Worm (Caenorhabditis elegans) whole organism, L2 larva: ENCODE measurements around the gene T23B5.4.

Experiments
- ZK546.5 ChIP-seq: sonication (generic microtip); optimal IDR thresholded peaks from 2 replicates; lab custom pipeline; 2017; ENCODE audit warnings: missing biosample characterization, missing genetic modification characterization
- ama-1 ChIP-seq: fragments of 150-350 bp; optimal IDR thresholded peaks from 2 replicates; lab custom pipeline; 2018; ENCODE audit warnings: inconsistent platforms
- blmp-1 ChIP-seq: sonication (generic microtip); optimal IDR thresholded peaks from 2 replicates; lab custom pipeline; 2017; ENCODE audit warnings: missing genetic modification characterization, mild to moderate bottlenecking, missing compliant biosample characterization, antibody characterized with exemption, moderate library complexity; ENCODE audit not compliant: insufficient read depth
- dmd-4 ChIP-seq: sonication (generic microtip); optimal IDR thresholded peaks from 2 replicates; lab custom pipeline; 2017; ENCODE audit warnings: missing biosample characterization, missing genetic modification characterization
- elt-1 ChIP-seq: fragments of 150-350 bp; optimal IDR thresholded peaks from 2 replicates; lab custom pipeline; 2014; ENCODE audit warnings: missing biosample characterization, missing genetic modification characterization
- lin-39 ChIP-seq: fragments of 150-350 bp; optimal IDR thresholded peaks from 2 replicates; lab custom pipeline; 2014; ENCODE audit warnings: missing biosample characterization, missing genetic modification reagents, missing genetic modification characterization
- lsy-2 ChIP-seq, 2 experiments: fragments of 150-350 bp in 1 of 2; sonication (generic microtip) in 1 of 2; optimal IDR thresholded peaks; 2 replicates each; lab custom pipeline; 2014 to 2017; ENCODE audit warnings: missing biosample characterization in 2 of 2, missing genetic modification characterization in 2 of 2
- mab-5 ChIP-seq: fragments of 150-350 bp; optimal IDR thresholded peaks from 2 replicates; lab custom pipeline; 2014; ENCODE audit warnings: missing biosample characterization, missing genetic modification characterization
- nhr-11 ChIP-seq: fragments of 150-350 bp; optimal IDR thresholded peaks from 2 replicates; lab custom pipeline; 2014; ENCODE audit warnings: missing biosample characterization, missing genetic modification characterization
- nhr-12 ChIP-seq: fragments of 150-350 bp; optimal IDR thresholded peaks from 2 replicates; lab custom pipeline; 2014; ENCODE audit warnings: missing biosample characterization, missing genetic modification characterization
- nhr-23 ChIP-seq: fragments of 150-350 bp; optimal IDR thresholded peaks from 2 replicates; lab custom pipeline; 2014; ENCODE audit warnings: missing biosample characterization, missing genetic modification reagents, missing genetic modification characterization
- nhr-237 ChIP-seq: fragments of 150-350 bp; optimal IDR thresholded peaks from 2 replicates; lab custom pipeline; 2014; ENCODE audit warnings: missing biosample characterization, missing genetic modification characterization
- skn-1 ChIP-seq: sonication (generic microtip); optimal IDR thresholded peaks from 2 replicates; lab custom pipeline; 2017; ENCODE audit warnings: missing biosample characterization, missing genetic modification characterization

ce11 chrIV:12650597-12650996 lies 24.2 kb upstream of the T23B5.4 start:
- TF ChIP-seq skn-1 (tag; lab: Kevin White, UChicago) (no peak), lin-39 (tag; lab: Kevin White, UChicago) (no peak), nhr-12 (no peak), dmd-4 (tag; lab: Kevin White, UChicago) (no peak), nhr-23 (tag; lab: Kevin White, UChicago) (no peak), mab-5 (no peak), elt-1 (tag; lab: Kevin White, UChicago) (no peak), nhr-11 (tag; lab: Kevin White, UChicago) (no peak), lsy-2 (tag; optimal IDR thresholded peaks at IDR 0.05; lab: Kevin White, UChicago) (no peak), ZK546.5 (no peak), nhr-237 (tag; lab: Kevin White, UChicago) (no peak), ama-1 (no peak), blmp-1 (no peak)
